Worm (Caenorhabditis elegans) whole organism, L1 larva: ENCODE data around the gene ceh-92.

ENCODE experiments used
- aha-1 ChIP-seq: fragments of 150-350 bp; optimal IDR thresholded peaks from 2 replicates; lab custom pipeline; 2014; ENCODE audit warnings: missing biosample characterization, missing genetic modification characterization
- ama-1 ChIP-seq: fragments of 150-350 bp; optimal IDR thresholded peaks from 2 replicates; lab custom pipeline; 2014
- ceh-82 ChIP-seq, 3 experiments: fragments of 150-350 bp in 1 of 3; sonication (generic microtip) in 2 of 3; optimal IDR thresholded peaks; 2 replicates each; lab custom pipeline; 2014 to 2017; ENCODE audit warnings: missing biosample characterization in 3 of 3, missing genetic modification characterization in 3 of 3
- efl-1 ChIP-seq, 4 experiments: fragments of 150-350 bp; optimal IDR thresholded peaks in 3 of 4; peaks in 1 of 4; 1 replicate in 1 of 4; 2 replicates in 3 of 4; lab custom pipeline; 2014; ENCODE audit warnings: missing biosample characterization in 2 of 4, missing genetic modification characterization in 2 of 4, missing genetic modification reagents in 2 of 4
- elt-3 ChIP-seq, 6 experiments: fragments of 150-350 bp in 1 of 6; sonication (generic microtip); optimal IDR thresholded peaks; 2 replicates each; lab custom pipeline; 2017 to 2018; ENCODE audit warnings: missing biosample characterization in 6 of 6, missing genetic modification characterization in 6 of 6, inconsistent platforms in 1 of 6
- hlh-4 ChIP-seq: sonication (generic microtip); optimal IDR thresholded peaks from 2 replicates; lab custom pipeline; 2016; ENCODE audit warnings: mild to moderate bottlenecking, missing genetic modification characterization, missing compliant biosample characterization
- lin-14 ChIP-seq: fragments of 200-800 bp; sonication (Bioruptor generic); optimal IDR thresholded peaks from 2 replicates; lab custom pipeline; 2018; ENCODE audit warnings: mild to moderate bottlenecking, missing genetic modification characterization, moderate library complexity, missing compliant biosample characterization
- nhr-20 ChIP-seq: sonication (generic microtip); optimal IDR thresholded peaks from 2 replicates; lab custom pipeline; 2016; ENCODE audit warnings: mild to moderate bottlenecking, missing genetic modification characterization, missing compliant biosample characterization
- nhr-237 ChIP-seq: fragments of 150-350 bp; optimal IDR thresholded peaks from 2 replicates; lab custom pipeline; 2014; ENCODE audit warnings: missing biosample characterization, missing genetic modification characterization
- nhr-28 ChIP-seq: fragments of 150-350 bp; optimal IDR thresholded peaks from 2 replicates; lab custom pipeline; 2014; ENCODE audit warnings: missing biosample characterization, missing genetic modification characterization
- pqm-1 ChIP-seq: sonication (generic microtip); optimal IDR thresholded peaks from 3 replicates; lab custom pipeline; 2017; ENCODE audit warnings: missing biosample characterization, missing genetic modification characterization
- snpc-4 ChIP-seq: fragments of 150-350 bp; optimal IDR thresholded peaks from 2 replicates; lab custom pipeline; 2014; ENCODE audit warnings: missing biosample characterization, missing genetic modification characterization
- unc-130 ChIP-seq: fragments of 150-350 bp; optimal IDR thresholded peaks from 2 replicates; lab custom pipeline; 2017; ENCODE audit warnings: missing biosample characterization, missing genetic modification characterization, inconsistent platforms
- zag-1 ChIP-seq: fragments of 150-350 bp; optimal IDR thresholded peaks from 2 replicates; lab custom pipeline; 2014; ENCODE audit warnings: missing biosample characterization, missing genetic modification characterization

ce11 chrIII:11560504-11561202, 20.7 kb upstream of the ceh-92 start, which contains the start of gene ztf-29:
- TF ChIP-seq snpc-4 (tag; lab: Kevin White, UChicago) (no peak), hlh-4 (tag; lab: Kevin White, UChicago) (no peak), efl-1 (optimal IDR thresholded peaks at IDR 0.05; lab: Kevin White, UChicago) (no peak), efl-1 (GFP tag; optimal IDR thresholded peaks at IDR 0.05 in 1 of 2; lab: Kevin White, UChicago) (no peak), nhr-28 (no peak), nhr-20 (no peak), pqm-1 (tag; lab: Kevin White, UChicago) (no peak), zag-1 (tag; lab: Kevin White, UChicago) (no peak), aha-1 (tag; lab: Kevin White, UChicago) (no peak), nhr-237 (tag; lab: Kevin White, UChicago) (no peak), lin-14 (GFP tag; lab: Kevin White, UChicago) (no peak), elt-3 (tag; optimal IDR thresholded peaks at IDR 0.05; lab: Kevin White, UChicago) (no peak), ceh-82 (tag; optimal IDR thresholded peaks at IDR 0.05; lab: Kevin White, UChicago) (no peak), unc-130 (tag; lab: Kevin White, UChicago) (no peak), ama-1 (no peak)
